Worm (Caenorhabditis elegans) whole organism, midembryonic: Measurements from ENCODE around the gene fbxb-11.

Experiments used
- cog-1 ChIP-seq: sonication (generic microtip); optimal IDR thresholded peaks from 2 replicates; lab custom pipeline; 2016; ENCODE audit warnings: missing genetic modification characterization, missing compliant biosample characterization
- flt-1 ChIP-seq: fragments of 200-800 bp; sonication (Bioruptor generic); IDR thresholded peaks from 2 replicates; pipeline ENCODE4 v1.3.6; 2022; ENCODE audit warnings: missing genetic modification characterization, missing compliant biosample characterization

DNA sequence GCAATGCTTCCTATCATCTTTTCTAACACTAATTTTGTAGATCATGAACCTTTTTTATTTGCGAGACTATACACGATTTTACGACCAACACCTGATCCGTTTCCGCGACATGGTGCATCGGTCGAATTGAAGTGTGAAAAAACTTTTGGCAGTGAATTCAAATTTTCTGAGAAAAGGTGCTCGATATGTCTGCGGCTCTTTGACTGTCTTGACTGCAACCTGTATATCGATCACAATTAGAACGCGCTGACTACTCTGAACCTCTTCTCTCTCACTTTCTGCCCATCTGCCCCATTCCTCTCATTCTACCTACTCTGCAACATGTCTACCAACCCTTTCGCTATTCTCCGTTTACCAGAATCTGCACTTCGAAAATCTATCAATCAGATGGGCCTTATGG is 42.2 kb upstream of the fbxb-11 start, which contains the start of gene fbxb-26:
- no peak for TF ChIP-seq flt-1 (GFP tag; lab: Robert Waterston, UW)
- TF ChIP-seq cog-1: no peak
